Fruit fly (Drosophila melanogaster): ENCODE data around the gene Hus1-like.

Gene Hus1-like

dm6 chr3R:4846787-4847186 is 34.9 kb upstream of the Hus1-like start (continued):
- TF ChIP-seq CG13894 (tag; optimal IDR thresholded peaks at IDR 0.05) (no peak), sens-2 (GFP tag; IDR thresholded peaks at IDR 0.05) (no peak), dysf (GFP tag; IDR thresholded peaks at IDR 0.05) (peak; percentile 36; the same call in 1 of the 3 replicates), chif (GFP tag; optimal IDR thresholded peaks at IDR 0.05) (peak in 1 of 2 experiments; percentile 54), CG3407 (GFP tag; optimal IDR thresholded peaks at IDR 0.05) (peak; percentile 17), rib (GFP tag; IDR thresholded peaks at IDR 0.05) (no peak), CkIIα-i1 (GFP tag; IDR thresholded peaks at IDR 0.05) (no peak), CG13424 (tag; optimal IDR thresholded peaks at IDR 0.05) (peak; percentile 41), NC2β (GFP tag; optimal IDR thresholded peaks at IDR 0.05) (peak; percentile 8), esg (GFP tag; conservative IDR thresholded peaks at IDR 0.05) (peak; percentile 48), pnt (GFP tag; optimal IDR thresholded peaks at IDR 0.05) (peak; percentile 11), Hr51 (GFP tag; optimal IDR thresholded peaks at IDR 0.05) (no peak), amos (GFP tag; IDR thresholded peaks at IDR 0.05; ENCODE audit: partially characterized antibody) (no peak), ase (GFP tag; IDR thresholded peaks at IDR 0.05) (no peak), jing (GFP tag; optimal IDR thresholded peaks at IDR 0.05) (peak; percentile 39), CG1602 (GFP tag; optimal IDR thresholded peaks at IDR 0.05) (peak; percentile 24), Ets97D (GFP tag; optimal IDR thresholded peaks at IDR 0.05) (no peak), dmrt11E (tag; optimal IDR thresholded peaks at IDR 0.05) (peak; percentile 84), CG10979 (tag; optimal IDR thresholded peaks at IDR 0.05) (peak; percentile 79), CG18764 (GFP tag; optimal IDR thresholded peaks at IDR 0.05) (no peak), CG6254 (GFP tag; optimal IDR thresholded peaks at IDR 0.05) (no peak), jumu (GFP tag; optimal IDR thresholded peaks at IDR 0.05) (peak; percentile 11), CG8388 (GFP tag; optimal IDR thresholded peaks at IDR 0.05) (peak; percentile 48), oc (tag; optimal IDR thresholded peaks at IDR 0.05) (peak; percentile 68), lov (optimal IDR thresholded peaks at IDR 0.05) (no peak), lov (GFP tag; IDR thresholded peaks at IDR 0.05) (0 out of 3 replicates have a peak, but pooled peaks have one; percentile 40), ken (GFP tag; IDR thresholded peaks at IDR 0.05) (peak; percentile 62), cas (GFP tag; IDR thresholded peaks at IDR 0.05) (no peak), Fer3 (tag; optimal IDR thresholded peaks at IDR 0.05) (no peak), CG17829 (tag; optimal IDR thresholded peaks at IDR 0.05) (peak; percentile 55), nmo (GFP tag; optimal IDR thresholded peaks at IDR 0.05) (peak; percentile 67), Xbp1 (GFP tag; optimal IDR thresholded peaks at IDR 0.05) (peak; percentile 29), CG7357 (GFP tag; IDR thresholded peaks at IDR 0.05) (no peak), CG12391 (tag; optimal IDR thresholded peaks at IDR 0.05) (no peak), Jarid2 (GFP tag; optimal IDR thresholded peaks at IDR 0.05) (no peak), az2 (GFP tag; optimal IDR thresholded peaks at IDR 0.05) (peak; percentile 50), CG6272 (GFP tag; IDR thresholded peaks at IDR 0.05) (0 out of 2 replicates have a peak, but pooled peaks have one; percentile 26), CG1647 (GFP tag; optimal IDR thresholded peaks at IDR 0.05) (peak; percentile 1), CG14050 (GFP tag; IDR thresholded peaks at IDR 0.05) (no peak), Xrp1 (GFP tag; IDR thresholded peaks at IDR 0.05) (peak; percentile 56; the same call in 1 of the 2 replicates), HLHmδ (GFP tag; optimal IDR thresholded peaks at IDR 0.05) (no peak), CG6654 (GFP tag; optimal IDR thresholded peaks at IDR 0.05) (peak; percentile 2), Dp (GFP tag; optimal IDR thresholded peaks at IDR 0.05) (no peak), CG18262 (tag; optimal IDR thresholded peaks at IDR 0.05) (peak; percentile 75), CG9727 (GFP tag; optimal IDR thresholded peaks at IDR 0.05) (peak; percentile 58), sna (GFP tag; IDR thresholded peaks at IDR 0.05; ENCODE audit: partially characterized antibody) (no peak), HHEX (GFP tag; optimal IDR thresholded peaks at IDR 0.05) (peak; percentile 26), yki (optimal IDR thresholded peaks at IDR 0.05) (no peak), tup (GFP tag; optimal IDR thresholded peaks at IDR 0.05) (no peak), kni (GFP tag; optimal IDR thresholded peaks at IDR 0.05) (peak; percentile 35), CG14860 (GFP tag; IDR thresholded peaks at IDR 0.05; ENCODE audit: partially characterized antibody) (no peak)
